Worm (Caenorhabditis elegans) whole organism, L1 larva: ENCODE measurements around the gene dos-3.

Source experiments
- C16A3.4 ChIP-seq: fragments of 150-350 bp; optimal IDR thresholded peaks from 2 replicates; lab custom pipeline; 2014; ENCODE audit warnings: missing biosample characterization, missing genetic modification characterization
- F16B12.6 ChIP-seq: fragments of 150-350 bp; optimal IDR thresholded peaks from 2 replicates; lab custom pipeline; 2014; ENCODE audit warnings: missing biosample characterization, missing genetic modification characterization
- ama-1 ChIP-seq: fragments of 150-350 bp; optimal IDR thresholded peaks from 2 replicates; lab custom pipeline; 2014
- blmp-1 ChIP-seq: fragments of 150-350 bp; optimal IDR thresholded peaks from 2 replicates; lab custom pipeline; 2014; ENCODE audit warnings: missing biosample characterization, missing genetic modification characterization
- ceh-8 ChIP-seq: fragments of 200-800 bp; sonication (Bioruptor generic); optimal IDR thresholded peaks from 2 replicates; lab custom pipeline; 2018; ENCODE audit warnings: mild to moderate bottlenecking, missing genetic modification characterization, moderate library complexity, missing compliant biosample characterization
- ceh-82 ChIP-seq, 3 experiments: fragments of 150-350 bp in 1 of 3; sonication (generic microtip) in 2 of 3; optimal IDR thresholded peaks; 2 replicates each; lab custom pipeline; 2014 to 2017; ENCODE audit warnings: missing biosample characterization in 3 of 3, missing genetic modification characterization in 3 of 3
- ceh-90 ChIP-seq: sonication (generic microtip); optimal IDR thresholded peaks from 2 replicates; lab custom pipeline; 2016; ENCODE audit warnings: missing genetic modification characterization, missing compliant biosample characterization
- efl-1 ChIP-seq, 4 experiments: fragments of 150-350 bp; optimal IDR thresholded peaks in 3 of 4; peaks in 1 of 4; 1 replicate in 1 of 4; 2 replicates in 3 of 4; lab custom pipeline; 2014; ENCODE audit warnings: missing biosample characterization in 2 of 4, missing genetic modification characterization in 2 of 4, missing genetic modification reagents in 2 of 4
- efl-3 ChIP-seq: fragments of 200-800 bp; sonication (Bioruptor generic); optimal IDR thresholded peaks from 2 replicates; lab custom pipeline; 2018; ENCODE audit warnings: mild to moderate bottlenecking, missing genetic modification characterization, missing compliant biosample characterization
- egl-13 ChIP-seq: sonication (generic microtip); optimal IDR thresholded peaks from 2 replicates; lab custom pipeline; 2016; ENCODE audit warnings: missing genotype, missing genetic modification reagents, missing genetic modification characterization, missing compliant biosample characterization
- egl-27 ChIP-seq, 2 experiments: fragments of 150-350 bp in 1 of 2; sonication (generic microtip); optimal IDR thresholded peaks; 3 replicates each; lab custom pipeline; 2017 to 2018; ENCODE audit warnings: missing biosample characterization in 2 of 2, missing genetic modification characterization in 2 of 2, missing genetic modification reagents in 2 of 2
- elt-2 ChIP-seq: sonication (generic microtip); optimal IDR thresholded peaks from 2 replicates; lab custom pipeline; 2016; ENCODE audit warnings: missing genetic modification characterization, mild to moderate bottlenecking, inconsistent platforms, missing compliant biosample characterization, missing genetic modification reagents
- ets-5 ChIP-seq: fragments of 200-800 bp; sonication (Bioruptor generic); IDR thresholded peaks from 2 replicates; pipeline ENCODE4 v1.3.6; 2022; ENCODE audit warnings: missing genetic modification characterization, missing compliant biosample characterization
- fos-1 ChIP-seq: fragments of 150-350 bp; optimal IDR thresholded peaks from 2 replicates; lab custom pipeline; 2014; ENCODE audit warnings: missing biosample characterization, missing genetic modification characterization
- grh-1 ChIP-seq: fragments of 200-800 bp; sonication (Bioruptor generic); IDR thresholded peaks from 2 replicates; pipeline ENCODE4 v1.3.6; 2022; ENCODE audit warnings: missing genetic modification reagents, missing genetic modification characterization, missing compliant biosample characterization
- hlh-4 ChIP-seq: sonication (generic microtip); optimal IDR thresholded peaks from 2 replicates; lab custom pipeline; 2016; ENCODE audit warnings: mild to moderate bottlenecking, missing genetic modification characterization, missing compliant biosample characterization
- hpl-2 ChIP-seq: fragments of 150-350 bp; optimal IDR thresholded peaks from 2 replicates; lab custom pipeline; 2014; ENCODE audit warnings: missing biosample characterization, missing genetic modification reagents, missing genetic modification characterization
- lin-15B ChIP-seq: fragments of 150-350 bp; sonication (generic microtip); optimal IDR thresholded peaks from 3 replicates; lab custom pipeline; 2014; ENCODE audit warnings: missing biosample characterization, missing genetic modification characterization
- lin-35 ChIP-seq, 2 experiments: fragments of 150-350 bp; optimal IDR thresholded peaks; 2 replicates each; lab custom pipeline; 2014; ENCODE audit warnings: missing biosample characterization in 2 of 2, missing genetic modification characterization in 2 of 2, missing genetic modification reagents in 2 of 2
- lir-3 ChIP-seq: sonication (generic microtip); optimal IDR thresholded peaks from 2 replicates; lab custom pipeline; 2016; ENCODE audit warnings: mild to moderate bottlenecking, missing genetic modification characterization, moderate library complexity, missing compliant biosample characterization; ENCODE audit not compliant: poor library complexity
- mdl-1 ChIP-seq, 2 experiments: fragments of 150-350 bp; optimal IDR thresholded peaks; 2 replicates each; lab custom pipeline; 2014 to 2017; ENCODE audit warnings: missing biosample characterization in 2 of 2, missing genetic modification characterization in 2 of 2, inconsistent platforms in 1 of 2
- nhr-12 ChIP-seq: sonication (generic microtip); optimal IDR thresholded peaks from 2 replicates; lab custom pipeline; 2017; ENCODE audit warnings: missing biosample characterization, missing genetic modification characterization
- nhr-19 ChIP-seq: fragments of 200-800 bp; sonication (Bioruptor generic); conservative IDR thresholded peaks from 2 replicates; pipeline ENCODE4 v1.3.6; 2022; ENCODE audit warnings: missing genetic modification characterization, missing compliant biosample characterization
- nhr-20 ChIP-seq: sonication (generic microtip); optimal IDR thresholded peaks from 2 replicates; lab custom pipeline; 2016; ENCODE audit warnings: mild to moderate bottlenecking, missing genetic modification characterization, missing compliant biosample characterization
- nhr-237 ChIP-seq: fragments of 150-350 bp; optimal IDR thresholded peaks from 2 replicates; lab custom pipeline; 2014; ENCODE audit warnings: missing biosample characterization, missing genetic modification characterization
- nhr-71 ChIP-seq: sonication (generic microtip); optimal IDR thresholded peaks from 2 replicates; lab custom pipeline; 2016; ENCODE audit warnings: mild to moderate bottlenecking, missing genetic modification characterization, moderate library complexity, missing compliant biosample characterization
- nhr-76 ChIP-seq: sonication (generic microtip); optimal IDR thresholded peaks from 2 replicates; lab custom pipeline; 2017; ENCODE audit warnings: missing biosample characterization, missing genetic modification characterization
- nhr-90 ChIP-seq: sonication (generic microtip); optimal IDR thresholded peaks from 2 replicates; lab custom pipeline; 2016; ENCODE audit warnings: mild to moderate bottlenecking, missing genetic modification characterization, missing compliant biosample characterization; ENCODE audit not compliant: poor library complexity
- pag-3 ChIP-seq: sonication (generic microtip); optimal IDR thresholded peaks from 2 replicates; lab custom pipeline; 2017; ENCODE audit warnings: missing genetic modification characterization, mild to moderate bottlenecking, missing compliant biosample characterization, antibody characterized with exemption, borderline replicate concordance; ENCODE audit not compliant: insufficient read depth
- pqm-1 ChIP-seq: sonication (generic microtip); optimal IDR thresholded peaks from 3 replicates; lab custom pipeline; 2017; ENCODE audit warnings: missing biosample characterization, missing genetic modification characterization
- skn-1 ChIP-seq: fragments of 150-350 bp; optimal IDR thresholded peaks from 2 replicates; lab custom pipeline; 2014; ENCODE audit warnings: missing biosample characterization, missing genetic modification characterization
- snpc-4 ChIP-seq: fragments of 150-350 bp; optimal IDR thresholded peaks from 2 replicates; lab custom pipeline; 2014; ENCODE audit warnings: missing biosample characterization, missing genetic modification characterization
- sox-4 ChIP-seq: sonication (generic microtip); optimal IDR thresholded peaks from 2 replicates; lab custom pipeline; 2016; ENCODE audit warnings: missing genetic modification characterization, missing compliant biosample characterization
- sptf-1 ChIP-seq: fragments of 150-350 bp; optimal IDR thresholded peaks from 2 replicates; lab custom pipeline; 2014; ENCODE audit warnings: missing biosample characterization, missing genetic modification characterization
- sup-37 ChIP-seq: fragments of 200-800 bp; sonication (Bioruptor generic); optimal IDR thresholded peaks from 2 replicates; lab custom pipeline; 2018; ENCODE audit warnings: mild to moderate bottlenecking, missing genetic modification characterization, missing compliant biosample characterization
- swsn-7 ChIP-seq: sonication (generic microtip); optimal IDR thresholded peaks from 2 replicates; lab custom pipeline; 2016; ENCODE audit warnings: missing genetic modification characterization, missing compliant biosample characterization
- tlp-1 ChIP-seq: fragments of 150-350 bp; optimal IDR thresholded peaks from 2 replicates; lab custom pipeline; 2014; ENCODE audit warnings: missing biosample characterization, missing genetic modification characterization
- unc-130 ChIP-seq: fragments of 150-350 bp; optimal IDR thresholded peaks from 2 replicates; lab custom pipeline; 2017; ENCODE audit warnings: missing biosample characterization, missing genetic modification characterization, inconsistent platforms
- unc-30 ChIP-seq: sonication (generic microtip); optimal IDR thresholded peaks from 2 replicates; lab custom pipeline; 2017; ENCODE audit warnings: missing biosample characterization, missing genetic modification characterization
- unc-98 ChIP-seq: fragments of 200-800 bp; sonication (Bioruptor generic); IDR thresholded peaks from 2 replicates; pipeline ENCODE4 v1.3.6; 2022; ENCODE audit warnings: missing genetic modification characterization, missing compliant biosample characterization
- vab-15 ChIP-seq: sonication (generic microtip); optimal IDR thresholded peaks from 2 replicates; lab custom pipeline; 2017; ENCODE audit warnings: missing genotype, mild to moderate bottlenecking, missing genetic modification characterization, missing compliant biosample characterization
- zag-1 ChIP-seq: fragments of 150-350 bp; optimal IDR thresholded peaks from 2 replicates; lab custom pipeline; 2014; ENCODE audit warnings: missing biosample characterization, missing genetic modification characterization
- zip-4 ChIP-seq: fragments of 200-800 bp; sonication (Bioruptor generic); optimal IDR thresholded peaks from 2 replicates; lab custom pipeline; 2018; ENCODE audit warnings: mild to moderate bottlenecking, missing genetic modification characterization, moderate library complexity, missing compliant biosample characterization
- ztf-11 ChIP-seq, 2 experiments: sonication (generic microtip); optimal IDR thresholded peaks; 2 replicates each; lab custom pipeline; 2016 to 2017; ENCODE audit warnings: missing genetic modification characterization in 2 of 2, missing biosample characterization in 1 of 2, missing compliant biosample characterization in 1 of 2
- ztf-4 ChIP-seq: fragments of 150-350 bp; optimal IDR thresholded peaks from 2 replicates; lab custom pipeline; 2014; ENCODE audit warnings: missing biosample characterization, missing genetic modification characterization

The dos-3 gene

ce11 chrIII:793595-793994 lies 45.8 kb downstream of the dos-3 start, which contains the start of gene snt-2 (continued):
- TF ChIP-seq nhr-237 (tag; lab: Kevin White, UChicago): peak; percentile 36
- peak; percentile 16 for TF ChIP-seq ztf-4 (tag; lab: Kevin White, UChicago)
- peak; percentile 26 for TF ChIP-seq hpl-2 (GFP tag; lab: Kevin White, UChicago)
- TF ChIP-seq lin-35 (GFP tag; optimal IDR thresholded peaks at IDR 0.05; lab: Kevin White, UChicago): peak; percentile 79 to 89
- TF ChIP-seq efl-3: no peak
- TF ChIP-seq skn-1 (tag; lab: Kevin White, UChicago): peak; percentile 85
- peak; percentile 67 for TF ChIP-seq lir-3 (tag; lab: Kevin White, UChicago)
- no peak for TF ChIP-seq sup-37 (GFP tag; lab: Kevin White, UChicago)
- no peak for TF ChIP-seq sox-4 (tag; lab: Kevin White, UChicago)
- TF ChIP-seq ceh-8 (GFP tag; lab: Kevin White, UChicago): no peak
- TF ChIP-seq blmp-1 (tag; lab: Kevin White, UChicago): peak; percentile 63
- TF ChIP-seq snpc-4 (tag; lab: Kevin White, UChicago): peak; percentile 43
- no peak for TF ChIP-seq zag-1 (tag; lab: Kevin White, UChicago)
- no peak for TF ChIP-seq hlh-4 (tag; lab: Kevin White, UChicago)
- TF ChIP-seq F16B12.6 (tag; lab: Kevin White, UChicago): peak; percentile 44
- TF ChIP-seq sptf-1 (tag; lab: Kevin White, UChicago): no peak
- peak; percentile 73 for TF ChIP-seq nhr-20
- no peak for TF ChIP-seq egl-27 (tag; optimal IDR thresholded peaks at IDR 0.05; lab: Kevin White, UChicago)
- TF ChIP-seq nhr-90 (tag; lab: Kevin White, UChicago): peak; percentile 76
- TF ChIP-seq grh-1 (GFP tag; lab: Robert Waterston, UW): no peak
- TF ChIP-seq lin-15B (tag; lab: Kevin White, UChicago): peak; percentile 72
- peak in 1 of 2 experiments; percentile 63 for TF ChIP-seq mdl-1 (tag; optimal IDR thresholded peaks at IDR 0.05; lab: Kevin White, UChicago)
- TF ChIP-seq elt-2 (tag; lab: Kevin White, UChicago): peak; percentile 62
- no peak for TF ChIP-seq pqm-1 (tag; lab: Kevin White, UChicago)
- TF ChIP-seq tlp-1 (tag; lab: Kevin White, UChicago): no peak
- peak; percentile 84 to 86 for TF ChIP-seq efl-1 (optimal IDR thresholded peaks at IDR 0.05; lab: Kevin White, UChicago)
- peak; percentile 82 to 97 for TF ChIP-seq efl-1 (GFP tag; optimal IDR thresholded peaks at IDR 0.05 in 1 of 2; lab: Kevin White, UChicago)
- peak; percentile 24 for TF ChIP-seq zip-4 (GFP tag; lab: Kevin White, UChicago)
- TF ChIP-seq C16A3.4 (tag; lab: Kevin White, UChicago): peak; percentile 80
- TF ChIP-seq vab-15: peak; percentile 24
- TF ChIP-seq egl-13 (tag; lab: Kevin White, UChicago): peak; percentile 43
- no peak for TF ChIP-seq nhr-12 (tag; lab: Kevin White, UChicago)
- TF ChIP-seq fos-1 (tag; lab: Kevin White, UChicago): peak; percentile 62
- no peak for TF ChIP-seq unc-98
- TF ChIP-seq ceh-90: peak; percentile 18
- TF ChIP-seq ceh-82 (tag; optimal IDR thresholded peaks at IDR 0.05; lab: Kevin White, UChicago): peak; percentile 53 to 95 (median 75)
- peak; percentile 76 for TF ChIP-seq swsn-7 (tag; lab: Kevin White, UChicago)
- no peak for TF ChIP-seq unc-130 (tag; lab: Kevin White, UChicago)
- TF ChIP-seq ets-5 (GFP tag; lab: Robert Waterston, UW): no peak
- no peak for TF ChIP-seq nhr-76
- TF ChIP-seq nhr-19 (GFP tag; lab: Robert Waterston, UW): peak; percentile 77
- no peak for TF ChIP-seq ama-1
- peak in 1 of 2 experiments; percentile 3 for TF ChIP-seq ztf-11 (tag; optimal IDR thresholded peaks at IDR 0.05; lab: Kevin White, UChicago)
- TF ChIP-seq nhr-71 (tag; lab: Kevin White, UChicago): peak; percentile 85
- no peak for TF ChIP-seq pag-3 (tag; lab: Kevin White, UChicago)
- TF ChIP-seq unc-30 (tag; lab: Kevin White, UChicago): no peak
